Fruit fly (Drosophila melanogaster): ENCODE results near the gene CG34382.

CG34382 gene

dm6 chr3L:9888630-9889130, 9.9 kb downstream of the CG34382 start, which contains the start of the genes Taf2 and CalpB (continued):
- TF ChIP-seq CG9876 (GFP tag; optimal IDR thresholded peaks at IDR 0.05): peak; percentile 16
- TF ChIP-seq CG12219 (GFP tag; optimal IDR thresholded peaks at IDR 0.05): no peak
- TF ChIP-seq CHES-1-like (GFP tag; optimal IDR thresholded peaks at IDR 0.05): peak; percentile 55
- no peak for TF ChIP-seq en (GFP tag; optimal IDR thresholded peaks at IDR 0.05)
- TF ChIP-seq CG10274 (GFP tag; optimal IDR thresholded peaks at IDR 0.05): no peak
- TF ChIP-seq mam (GFP tag; optimal IDR thresholded peaks at IDR 0.05): peak; percentile 36
- no peak for TF ChIP-seq h (optimal IDR thresholded peaks at IDR 0.05)
- TF ChIP-seq Hsf (GFP tag; optimal IDR thresholded peaks at IDR 0.05): peak; percentile 61
- TF ChIP-seq ATbp (GFP tag; optimal IDR thresholded peaks at IDR 0.05): peak; percentile 75
- peak; percentile 91 for TF ChIP-seq CG7556 (GFP tag; optimal IDR thresholded peaks at IDR 0.05)
- TF ChIP-seq bcd (GFP tag; optimal IDR thresholded peaks at IDR 0.05): peak; percentile 91
- TF ChIP-seq grau (tag; optimal IDR thresholded peaks at IDR 0.05): peak; percentile 91
- TF ChIP-seq da (GFP tag; optimal IDR thresholded peaks at IDR 0.05): no peak
- TF ChIP-seq Dp (GFP tag; optimal IDR thresholded peaks at IDR 0.05): peak; percentile 21
- TF ChIP-seq Kr (GFP tag; optimal IDR thresholded peaks at IDR 0.05): no peak
- TF ChIP-seq salm (tag; optimal IDR thresholded peaks at IDR 0.05): peak; percentile 81
- TF ChIP-seq CG2199 (GFP tag; IDR thresholded peaks at IDR 0.05): 0 out of 3 replicates have a peak, but pooled peaks have one; percentile 71
- peak; percentile 72; the same call in 1 of the 2 replicates for TF ChIP-seq CG1024 (GFP tag; IDR thresholded peaks at IDR 0.05)
- peak in 1 of 2 experiments; percentile 34 for TF ChIP-seq chif (GFP tag; optimal IDR thresholded peaks at IDR 0.05)
- no peak for TF ChIP-seq pb (GFP tag; optimal IDR thresholded peaks at IDR 0.05)
- peak; percentile 31 for TF ChIP-seq Hand (GFP tag; optimal IDR thresholded peaks at IDR 0.05)
- TF ChIP-seq stc (GFP tag; IDR thresholded peaks at IDR 0.05): peak; percentile 86
- TF ChIP-seq CG5953 (GFP tag; IDR thresholded peaks at IDR 0.05): no peak
- no peak for TF ChIP-seq CG10565 (GFP tag; optimal IDR thresholded peaks at IDR 0.05)
- TF ChIP-seq dmrt11E (tag; optimal IDR thresholded peaks at IDR 0.05): peak; percentile 82
- peak; percentile 11; the same call in 1 of the 2 replicates for TF ChIP-seq amos (GFP tag; IDR thresholded peaks at IDR 0.05; ENCODE audit: partially characterized antibody)
- TF ChIP-seq CG34422 (GFP tag; IDR thresholded peaks at IDR 0.05): peak; percentile 85
- TF ChIP-seq ro (GFP tag; IDR thresholded peaks at IDR 0.05): peak; percentile 51; the same call in 1 of the 2 replicates
- no peak for TF ChIP-seq tio (GFP tag; optimal IDR thresholded peaks at IDR 0.05)
- peak; percentile 82 for TF ChIP-seq HHEX (GFP tag; optimal IDR thresholded peaks at IDR 0.05)
- peak; percentile 77 for TF ChIP-seq CG7372 (GFP tag; IDR thresholded peaks at IDR 0.05)
- TF ChIP-seq CG16815 (GFP tag; optimal IDR thresholded peaks at IDR 0.05): peak; percentile 70
- TF ChIP-seq Ets97D (GFP tag; optimal IDR thresholded peaks at IDR 0.05): peak; percentile 31
- peak; percentile 59 for TF ChIP-seq esg (GFP tag; conservative IDR thresholded peaks at IDR 0.05)
- TF ChIP-seq CG3726 (GFP tag; IDR thresholded peaks at IDR 0.05): peak; percentile 5; the same call in 1 of the 3 replicates
- TF ChIP-seq Aef1 (GFP tag; IDR thresholded peaks at IDR 0.05): peak; percentile 76
- peak; percentile 82 for TF ChIP-seq Atf6 (GFP tag; IDR thresholded peaks at IDR 0.05)
- peak; percentile 95 for TF ChIP-seq CG7839 (tag; optimal IDR thresholded peaks at IDR 0.05)
- peak; percentile 53; the same call in 1 of the 2 replicates for TF ChIP-seq CG17612 (GFP tag; IDR thresholded peaks at IDR 0.05)
- no peak for TF ChIP-seq Eip74EF (GFP tag; optimal IDR thresholded peaks at IDR 0.05)
- peak; percentile 44 for TF ChIP-seq wdn (GFP tag; IDR thresholded peaks at IDR 0.05)
- no peak for TF ChIP-seq cad (GFP tag; optimal IDR thresholded peaks at IDR 0.05)
- TF ChIP-seq aop (GFP tag; IDR thresholded peaks at IDR 0.05): no peak
- peak; percentile 81 for TF ChIP-seq CG33557 (GFP tag; optimal IDR thresholded peaks at IDR 0.05)
- TF ChIP-seq al (GFP tag; IDR thresholded peaks at IDR 0.05): peak; percentile 69
- TF ChIP-seq CG13123 (GFP tag; optimal IDR thresholded peaks at IDR 0.05): peak; percentile 42
- peak; percentile 94 for TF ChIP-seq CG2712 (tag; optimal IDR thresholded peaks at IDR 0.05)
- no peak for TF ChIP-seq CG12744 (GFP tag; optimal IDR thresholded peaks at IDR 0.05)
- peak; percentile 70 for TF ChIP-seq CG6254 (GFP tag; optimal IDR thresholded peaks at IDR 0.05)
- peak; percentile 85 for TF ChIP-seq CG1233 (GFP tag; optimal IDR thresholded peaks at IDR 0.05)
- TF ChIP-seq fd3F (GFP tag; optimal IDR thresholded peaks at IDR 0.05): peak; percentile 83
